Worm (Caenorhabditis elegans) whole organism, L3 larva: ENCODE results near the gene rei-1.

ENCODE experiments used
- ZK546.5 ChIP-seq: sonication (generic microtip); optimal IDR thresholded peaks from 2 replicates; lab custom pipeline; 2017; ENCODE audit warnings: missing biosample characterization, missing genetic modification characterization
- ceh-16 ChIP-seq: sonication (generic microtip); optimal IDR thresholded peaks from 2 replicates; lab custom pipeline; 2017; ENCODE audit warnings: missing biosample characterization, missing genetic modification characterization
- ceh-28 ChIP-seq: fragments of 150-350 bp; optimal IDR thresholded peaks from 2 replicates; lab custom pipeline; 2014; ENCODE audit warnings: missing biosample characterization, missing genetic modification reagents, missing genetic modification characterization
- ceh-82 ChIP-seq: fragments of 150-350 bp; optimal IDR thresholded peaks from 2 replicates; lab custom pipeline; 2014; ENCODE audit warnings: missing biosample characterization, missing genetic modification characterization
- elt-3 ChIP-seq, 3 experiments: fragments of 150-350 bp in 1 of 3; sonication (generic microtip) in 2 of 3; optimal IDR thresholded peaks; 2 replicates in 2 of 3; 4 replicates in 1 of 3; lab custom pipeline; 2014 to 2017; ENCODE audit warnings: missing biosample characterization in 3 of 3, missing genetic modification characterization in 3 of 3
- eor-1 ChIP-seq, 2 experiments: fragments of 150-350 bp; optimal IDR thresholded peaks; 2 replicates each; lab custom pipeline; 2014 to 2018; ENCODE audit warnings: missing biosample characterization in 2 of 2, missing genetic modification characterization in 2 of 2
- hmg-11 ChIP-seq: sonication (generic microtip); optimal IDR thresholded peaks from 2 replicates; lab custom pipeline; 2016; ENCODE audit warnings: missing genetic modification characterization, missing compliant biosample characterization
- mdl-1 ChIP-seq: fragments of 150-350 bp; optimal IDR thresholded peaks from 2 replicates; lab custom pipeline; 2014; ENCODE audit warnings: missing biosample characterization, missing genetic modification characterization
- nhr-12 ChIP-seq: fragments of 150-350 bp; optimal IDR thresholded peaks from 2 replicates; lab custom pipeline; 2014; ENCODE audit warnings: missing biosample characterization, missing genetic modification characterization
- nhr-77 ChIP-seq: fragments of 150-350 bp; optimal IDR thresholded peaks from 2 replicates; lab custom pipeline; 2014; ENCODE audit warnings: missing biosample characterization, missing genetic modification characterization
- unc-62 ChIP-seq: fragments of 150-350 bp; sonication (generic microtip); optimal IDR thresholded peaks from 4 replicates; lab custom pipeline; 2014; ENCODE audit warnings: missing biosample characterization, missing genetic modification reagents, missing genetic modification characterization

- no peak for TF ChIP-seq eor-1 (tag; optimal IDR thresholded peaks at IDR 0.05; lab: Kevin White, UChicago)
- no peak for TF ChIP-seq elt-3 (tag; optimal IDR thresholded peaks at IDR 0.05; lab: Kevin White, UChicago)
- TF ChIP-seq ZK546.5 (tag; lab: Kevin White, UChicago): no peak
- TF ChIP-seq ceh-28: no peak
- no peak for TF ChIP-seq ceh-82 (tag; lab: Kevin White, UChicago)
- no peak for TF ChIP-seq nhr-77
- no peak for TF ChIP-seq nhr-12 (tag; lab: Kevin White, UChicago)
- TF ChIP-seq hmg-11 (tag; lab: Kevin White, UChicago): no peak
- no peak for TF ChIP-seq unc-62
- no peak for TF ChIP-seq mdl-1
- TF ChIP-seq ceh-16: no peak
Observed at ce11 chrIII:4058643-4059042, 39.3 kb downstream of the rei-1 start, which contains the start of gene his-69.
